Fruit fly (Drosophila melanogaster) whole organism, adult: ENCODE measurements around the gene Gos28.

Experiments
- CG11617 ChIP-seq: fragments of 200-800 bp; sonication (Bioruptor generic); optimal IDR thresholded peaks from 2 replicates; lab custom pipeline; 2017; ENCODE audit warnings: mild to moderate bottlenecking, missing biosample characterization, missing genetic modification reagents, missing genetic modification characterization
- CG12768 ChIP-seq: fragments of 200-800 bp; sonication (Bioruptor generic); optimal IDR thresholded peaks from 2 replicates; lab custom pipeline; 2017; ENCODE audit warnings: missing biosample characterization, missing genetic modification characterization, mild to moderate bottlenecking, moderate library complexity, missing genetic modification reagents
- CG14711 ChIP-seq: fragments of 200-800 bp; sonication (Bioruptor generic); optimal IDR thresholded peaks from 2 replicates; lab custom pipeline; 2018; ENCODE audit warnings: missing biosample characterization, mild to moderate bottlenecking, missing genetic modification characterization, moderate library complexity
- CG1620 ChIP-seq: fragments of 200-800 bp; sonication (Bioruptor generic); optimal IDR thresholded peaks from 2 replicates; lab custom pipeline; 2016; ENCODE audit warnings: missing biosample characterization, missing genetic modification characterization
- CG33017 ChIP-seq: fragments of 200-800 bp; sonication (Bioruptor generic); optimal IDR thresholded peaks from 2 replicates; lab custom pipeline; 2018; ENCODE audit warnings: missing biosample characterization, mild to moderate bottlenecking, missing genetic modification characterization, moderate library complexity
- CG5204 ChIP-seq: fragments of 200-800 bp; sonication (Bioruptor generic); optimal IDR thresholded peaks from 2 replicates; lab custom pipeline; 2016; ENCODE audit warnings: missing biosample characterization, missing genetic modification characterization
- CG7045 ChIP-seq: fragments of 200-800 bp; sonication (Bioruptor generic); optimal IDR thresholded peaks from 2 replicates; lab custom pipeline; 2017; ENCODE audit warnings: missing biosample characterization, mild to moderate bottlenecking, missing genetic modification characterization
- CG7101 ChIP-seq: fragments of 200-800 bp; sonication (Bioruptor generic); optimal IDR thresholded peaks from 2 replicates; lab custom pipeline; 2018; ENCODE audit warnings: missing biosample characterization, mild to moderate bottlenecking, missing genetic modification characterization, moderate library complexity
- Clk ChIP-seq: fragments of 200-800 bp; sonication (Bioruptor generic); optimal IDR thresholded peaks from 2 replicates; lab custom pipeline; 2017; ENCODE audit warnings: missing biosample characterization, missing genetic modification characterization
- Hr96 ChIP-seq: fragments of 200-800 bp; sonication (Bioruptor generic); optimal IDR thresholded peaks from 2 replicates; lab custom pipeline; 2016; ENCODE audit warnings: missing biosample characterization, missing genetic modification characterization
- Mnt ChIP-seq: fragments of 200-800 bp; sonication (Bioruptor generic); optimal IDR thresholded peaks from 2 replicates; lab custom pipeline; 2016; ENCODE audit warnings: missing biosample characterization, mild to moderate bottlenecking, missing genetic modification characterization
- bab1 ChIP-seq: fragments of 200-800 bp; sonication (Bioruptor generic); optimal IDR thresholded peaks from 3 replicates; lab custom pipeline; 2019; ENCODE audit warnings: missing biosample characterization, mild to moderate bottlenecking, missing genetic modification characterization, moderate library complexity
- cic ChIP-seq: fragments of 200-800 bp; sonication (Bioruptor generic); optimal IDR thresholded peaks from 2 replicates; lab custom pipeline; 2017; ENCODE audit warnings: missing biosample characterization, mild to moderate bottlenecking, missing genetic modification characterization, moderate library complexity
- kay ChIP-seq: fragments of 200-800 bp; sonication (Bioruptor generic); peaks from one replicate; lab custom pipeline; 2016; ENCODE audit warnings: missing biosample characterization, missing genetic modification characterization, borderline replicate concordance
- ovo ChIP-seq: fragments of 200-800 bp; sonication (Bioruptor generic); optimal IDR thresholded peaks from 2 replicates; lab custom pipeline; 2016; ENCODE audit warnings: missing biosample characterization, missing genetic modification characterization
- pad ChIP-seq: fragments of 200-800 bp; sonication (Bioruptor generic); optimal IDR thresholded peaks from 3 replicates; lab custom pipeline; 2017; ENCODE audit warnings: missing biosample characterization, missing genetic modification characterization, mild to moderate bottlenecking, moderate library complexity, missing genetic modification reagents
- tj ChIP-seq: fragments of 200-800 bp; sonication (Bioruptor generic); optimal IDR thresholded peaks from 3 replicates; lab custom pipeline; 2017; ENCODE audit warnings: missing biosample characterization, mild to moderate bottlenecking, missing genetic modification characterization, moderate library complexity
- toe ChIP-seq: fragments of 200-800 bp; sonication (Bioruptor generic); optimal IDR thresholded peaks from 2 replicates; lab custom pipeline; 2016; ENCODE audit warnings: missing biosample characterization, missing genetic modification characterization

Gos28 gene

dm6 chr3R:18665061-18665460 is 1.5 kb downstream of the Gos28 start, which contains the start of gene CG31231:
Gene CG31231, plus strand, starts transcription at chr3R:18665361.
- no peak for TF ChIP-seq CG33017 (tag; lab: Kevin White, UChicago)
- no peak for TF ChIP-seq pad (GFP tag; lab: Kevin White, UChicago)
- no peak for TF ChIP-seq CG1620 (GFP tag; lab: Kevin White, UChicago)
- TF ChIP-seq CG12768, result no peak
- TF ChIP-seq CG5204 (GFP tag; lab: Kevin White, UChicago), result no peak
- no peak for TF ChIP-seq kay (GFP tag; lab: Kevin White, UChicago)
- no peak for TF ChIP-seq CG7101 (tag; lab: Kevin White, UChicago)
- TF ChIP-seq cic (GFP tag; lab: Kevin White, UChicago), result no peak
- no peak for TF ChIP-seq Hr96 (GFP tag; lab: Kevin White, UChicago)
- TF ChIP-seq CG14711 (tag; lab: Kevin White, UChicago), result no peak
- no peak for TF ChIP-seq CG7045
- TF ChIP-seq Clk (GFP tag; lab: Kevin White, UChicago), result no peak
- TF ChIP-seq bab1 (GFP tag; lab: Kevin White, UChicago), result no peak

DNA sequence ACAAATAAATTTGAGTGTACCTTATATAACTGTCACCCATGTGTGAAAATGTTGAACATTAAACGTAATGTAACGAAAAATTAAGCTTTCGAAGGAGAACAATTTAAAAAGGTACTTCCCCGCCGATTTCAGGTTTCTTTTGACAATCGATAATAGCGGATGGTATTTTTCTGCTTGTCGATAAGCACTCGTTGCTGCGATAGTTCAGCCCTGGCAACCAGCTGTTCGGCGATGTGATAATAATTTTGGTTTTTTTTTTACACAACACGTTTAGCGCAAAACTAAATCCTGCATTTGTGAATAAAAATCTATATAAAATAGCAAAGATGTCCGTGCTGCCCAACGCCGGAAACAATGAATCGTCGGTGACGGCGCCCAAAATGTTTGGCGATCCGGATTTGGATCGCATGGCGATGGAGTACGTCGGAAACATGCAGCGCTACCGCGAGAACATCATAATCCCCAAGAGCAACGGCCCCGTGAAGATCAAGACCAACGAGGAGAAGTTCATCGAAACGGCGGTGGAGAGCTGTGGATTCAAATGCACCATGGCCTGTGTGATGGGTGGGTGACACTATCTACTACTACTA is 4.2 kb downstream of the Gos28 start, which contains the start of gene CG31229:
CG31229 (plus strand) TSS at position 194 of the 590 bp plus-strand sequence.
- no peak for TF ChIP-seq CG5204 (GFP tag; lab: Kevin White, UChicago)
- TF ChIP-seq bab1 (GFP tag; lab: Kevin White, UChicago), result peak; percentile 53
- TF ChIP-seq kay (GFP tag; lab: Kevin White, UChicago), result no peak
- TF ChIP-seq Mnt, result no peak
- no peak for TF ChIP-seq Clk (GFP tag; lab: Kevin White, UChicago)
- peak; percentile 14 for TF ChIP-seq CG11617 (GFP tag; lab: Kevin White, UChicago)
- TF ChIP-seq CG33017 (tag; lab: Kevin White, UChicago), result no peak

DNA sequence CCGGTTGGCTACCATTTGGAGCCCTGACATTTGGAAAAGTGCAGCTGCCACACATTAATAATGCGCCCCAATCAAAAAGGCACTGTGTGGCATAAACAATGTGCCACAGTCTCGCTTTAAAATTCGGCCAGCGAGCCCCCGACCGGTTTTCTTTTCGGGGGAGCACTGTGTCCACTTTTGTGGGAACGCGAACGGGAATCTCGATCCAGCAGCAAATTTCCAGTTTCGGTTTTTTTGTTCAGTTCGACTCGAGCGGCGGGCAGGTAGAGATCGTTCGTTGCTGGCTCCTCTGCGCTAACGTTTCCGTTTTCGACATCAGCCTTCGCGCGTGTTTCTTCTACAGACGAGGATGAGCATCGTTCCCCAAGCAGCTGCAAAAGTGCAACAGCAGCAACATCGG is 5.6 kb downstream of the Gos28 start, which contains the start of gene CG7702:
CG7702 (plus strand) TSS at position 239 of the 400 bp plus-strand sequence.
- no peak for TF ChIP-seq Clk (GFP tag; lab: Kevin White, UChicago)
- no peak for TF ChIP-seq bab1 (GFP tag; lab: Kevin White, UChicago)
- no peak for TF ChIP-seq CG11617 (GFP tag; lab: Kevin White, UChicago)
- TF ChIP-seq tj (GFP tag; lab: Kevin White, UChicago), result no peak
- no peak for TF ChIP-seq CG7101 (tag; lab: Kevin White, UChicago)
- no peak for TF ChIP-seq pad (GFP tag; lab: Kevin White, UChicago)
- no peak for TF ChIP-seq CG5204 (GFP tag; lab: Kevin White, UChicago)
- no peak for TF ChIP-seq CG1620 (GFP tag; lab: Kevin White, UChicago)
- no peak for TF ChIP-seq cic (GFP tag; lab: Kevin White, UChicago)
- no peak for TF ChIP-seq CG14711 (tag; lab: Kevin White, UChicago)

DNA sequence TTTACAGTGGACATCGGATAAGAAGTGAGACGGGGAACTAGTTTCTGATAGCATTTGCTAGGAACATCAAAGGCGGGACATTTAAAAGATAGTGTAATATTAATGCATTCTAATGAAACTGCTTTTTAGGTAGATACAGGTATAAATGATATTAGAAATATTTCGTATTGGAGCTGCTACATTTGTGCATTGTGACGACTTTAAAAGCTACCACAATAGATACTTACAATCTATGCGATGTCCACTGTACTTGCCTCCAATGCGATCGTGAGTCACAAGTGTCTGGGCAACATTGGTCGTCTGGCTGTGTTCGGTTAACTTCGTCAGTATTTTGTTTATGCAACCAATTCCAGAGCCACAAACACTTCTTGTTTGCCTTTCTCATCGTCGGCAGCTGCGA is 6.3 kb downstream of the Gos28 start:
- TF ChIP-seq CG5204 (GFP tag; lab: Kevin White, UChicago), result no peak
- peak; percentile 25 for TF ChIP-seq kay (GFP tag; lab: Kevin White, UChicago)
- peak; percentile 7 for TF ChIP-seq Hr96 (GFP tag; lab: Kevin White, UChicago)

- peak; percentile 55 for TF ChIP-seq CG33017 (tag; lab: Kevin White, UChicago)
- TF ChIP-seq bab1 (GFP tag; lab: Kevin White, UChicago), result peak; percentile 84
- peak; percentile 51 for TF ChIP-seq CG14711 (tag; lab: Kevin White, UChicago)
- TF ChIP-seq CG5204 (GFP tag; lab: Kevin White, UChicago), result no peak
- peak; percentile 50 for TF ChIP-seq pad (GFP tag; lab: Kevin White, UChicago)
- peak; percentile 13 for TF ChIP-seq CG12768
- peak; percentile 76 for TF ChIP-seq kay (GFP tag; lab: Kevin White, UChicago)
- no peak for TF ChIP-seq Hr96 (GFP tag; lab: Kevin White, UChicago)
- peak; percentile 76 for TF ChIP-seq CG7045
- TF ChIP-seq toe (GFP tag; lab: Kevin White, UChicago), result peak; percentile 59
- TF ChIP-seq CG7101 (tag; lab: Kevin White, UChicago), result peak; percentile 76
- TF ChIP-seq tj (GFP tag; lab: Kevin White, UChicago), result no peak
These were observed 7.0 kb downstream of the Gos28 start for dm6 chr3R:18670441-18671111.

dm6 chr3R:18671112-18671729 is 7.7 kb downstream of the Gos28 start, which contains the start of gene CG31230:
Gene CG31230, plus strand, starts transcription at chr3R:18671679.
- no peak for TF ChIP-seq Hr96 (GFP tag; lab: Kevin White, UChicago)
- peak; percentile 10 for TF ChIP-seq ovo (GFP tag; lab: Kevin White, UChicago)
- TF ChIP-seq cic (GFP tag; lab: Kevin White, UChicago), result peak; percentile 33
